Worm (Caenorhabditis elegans) whole organism, midembryonic: ENCODE data around the gene F57G12.2.

ENCODE experiments used
- T22C8.4 ChIP-seq: fragments of 200-800 bp; sonication (Bioruptor generic); IDR thresholded peaks from 2 replicates; pipeline ENCODE4 v1.3.6; 2022; ENCODE audit warnings: missing genetic modification characterization, missing compliant biosample characterization
- cog-1 ChIP-seq: sonication (generic microtip); optimal IDR thresholded peaks from 2 replicates; lab custom pipeline; 2016; ENCODE audit warnings: missing genetic modification characterization, missing compliant biosample characterization
- flt-1 ChIP-seq: fragments of 200-800 bp; sonication (Bioruptor generic); IDR thresholded peaks from 2 replicates; pipeline ENCODE4 v1.3.6; 2022; ENCODE audit warnings: missing genetic modification characterization, missing compliant biosample characterization
- klf-2 ChIP-seq: fragments of 200-800 bp; sonication (Bioruptor generic); conservative IDR thresholded peaks from 2 replicates; pipeline ENCODE4 v1.3.6; 2022; ENCODE audit warnings: missing genetic modification reagents, missing genetic modification characterization, missing compliant biosample characterization
- med-1 ChIP-seq: sonication (generic microtip); optimal IDR thresholded peaks from 2 replicates; lab custom pipeline; 2017; ENCODE audit warnings: missing genetic modification characterization, mild to moderate bottlenecking, missing compliant biosample characterization, antibody characterized with exemption, missing genetic modification reagents; ENCODE audit not compliant: insufficient read depth
- ref-1 ChIP-seq: fragments of 200-800 bp; sonication (Bioruptor generic); conservative IDR thresholded peaks from 2 replicates; pipeline ENCODE4 v1.3.6; 2022; ENCODE audit warnings: missing genetic modification reagents, missing genetic modification characterization, missing compliant biosample characterization
- tab-1 ChIP-seq: fragments of 200-800 bp; sonication (Bioruptor generic); IDR thresholded peaks from 2 replicates; pipeline ENCODE4 v1.3.6; 2022; ENCODE audit warnings: missing genetic modification characterization, missing compliant biosample characterization
- ztf-23 ChIP-seq: fragments of 200-800 bp; sonication (Bioruptor generic); IDR thresholded peaks from 2 replicates; pipeline ENCODE4 v1.3.6; 2022; ENCODE audit warnings: missing genetic modification reagents, missing genetic modification characterization, missing compliant biosample characterization
- ztf-29 ChIP-seq: fragments of 200-800 bp; sonication (Bioruptor generic); IDR thresholded peaks from 2 replicates; pipeline ENCODE4 v1.3.6; 2022; ENCODE audit warnings: missing genetic modification reagents, missing genetic modification characterization, missing compliant biosample characterization

F57G12.2 gene

DNA sequence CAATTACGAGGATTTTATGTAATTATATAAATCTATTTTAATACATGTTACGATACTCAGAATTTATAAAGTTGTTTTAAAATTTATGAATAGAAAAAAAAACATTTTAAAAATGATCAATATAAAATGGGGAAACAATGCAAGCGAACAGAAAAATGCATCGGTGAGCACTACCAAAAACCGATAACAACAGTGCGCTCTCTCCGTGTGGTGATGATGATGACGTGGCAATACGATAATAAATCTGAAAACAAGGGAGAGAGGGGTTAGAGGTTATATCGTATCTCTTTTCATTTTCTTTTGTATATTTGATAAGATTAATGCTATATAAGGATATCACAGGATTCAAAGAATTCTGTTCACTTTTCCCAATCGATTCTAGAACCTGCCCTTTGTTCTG, 13.9 kb downstream of the F57G12.2 start:
- no peak for TF ChIP-seq klf-2 (GFP tag; lab: Robert Waterston, UW)
- no peak for TF ChIP-seq ztf-29 (GFP tag; lab: Robert Waterston, UW)
- TF ChIP-seq med-1 (GFP tag; lab: Kevin White, UChicago) = no peak
- TF ChIP-seq cog-1 = no peak
- TF ChIP-seq ztf-23 (GFP tag; lab: Robert Waterston, UW) = no peak
- TF ChIP-seq tab-1 (GFP tag; lab: Robert Waterston, UW) = no peak

DNA sequence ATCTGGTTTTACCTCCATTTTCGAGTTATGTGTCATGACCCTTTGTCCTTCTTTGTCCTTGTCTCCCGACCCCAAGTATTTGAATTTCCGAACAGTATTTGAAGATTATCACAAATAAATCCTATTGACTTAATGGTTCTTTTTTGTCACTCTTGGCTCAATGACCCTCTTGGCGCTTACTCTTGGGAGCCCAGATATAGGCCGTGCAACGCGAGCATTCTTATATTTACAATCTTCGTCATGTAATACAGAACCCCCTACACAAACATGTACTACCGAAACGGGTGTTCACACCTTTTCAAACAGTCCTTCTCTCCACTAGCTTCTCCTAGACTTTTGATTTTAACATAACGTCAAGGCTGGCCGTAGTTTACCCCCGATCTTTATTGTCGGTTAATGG, 16.2 kb downstream of the F57G12.2 start, which contains the start of gene M153.5:
Gene M153.5 (plus strand): TSS at position 301 of the 400 bp plus-strand sequence.
- TF ChIP-seq T22C8.4 (GFP tag; lab: Robert Waterston, UW) (no peak), ztf-29 (GFP tag; lab: Robert Waterston, UW) (no peak), ref-1 (GFP tag; lab: Robert Waterston, UW) (no peak), med-1 (GFP tag; lab: Kevin White, UChicago) (no peak), ztf-23 (GFP tag; lab: Robert Waterston, UW) (no peak), tab-1 (GFP tag; lab: Robert Waterston, UW) (no peak), flt-1 (GFP tag; lab: Robert Waterston, UW) (no peak), klf-2 (GFP tag; lab: Robert Waterston, UW) (no peak), cog-1 (no peak)

DNA sequence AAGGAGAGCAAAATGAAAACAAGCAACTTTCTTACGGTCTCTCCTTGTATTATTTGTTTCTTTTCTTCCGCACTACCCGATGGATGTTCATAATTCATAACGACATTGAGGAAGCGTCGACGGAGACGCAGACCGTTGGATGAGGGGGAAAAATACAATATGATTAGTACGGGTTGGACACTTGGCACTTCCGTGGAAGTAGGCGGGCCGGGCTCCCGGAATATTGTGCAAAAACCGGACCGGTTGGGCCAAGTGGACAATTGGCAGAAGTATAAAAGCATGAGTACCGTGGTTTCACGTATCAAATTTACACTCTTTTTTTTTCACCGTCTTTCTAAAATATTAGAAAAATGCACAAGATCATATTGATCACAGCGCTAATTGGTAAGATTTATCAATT, 17.3 kb downstream of the F57G12.2 start, which contains the start of gene M153.3:
Gene M153.3 (plus strand): TSS at position 301 of the 400 bp plus-strand sequence.
- TF ChIP-seq T22C8.4 (GFP tag; lab: Robert Waterston, UW) (no peak), tab-1 (GFP tag; lab: Robert Waterston, UW) (no peak), flt-1 (GFP tag; lab: Robert Waterston, UW) (no peak), klf-2 (GFP tag; lab: Robert Waterston, UW) (no peak), ref-1 (GFP tag; lab: Robert Waterston, UW) (0 out of 2 replicates have a peak, but pooled peaks have one; percentile 26)

- TF ChIP-seq ztf-29 (GFP tag; lab: Robert Waterston, UW) = no peak
- TF ChIP-seq med-1 (GFP tag; lab: Kevin White, UChicago) = no peak
- no peak for TF ChIP-seq tab-1 (GFP tag; lab: Robert Waterston, UW)
- TF ChIP-seq T22C8.4 (GFP tag; lab: Robert Waterston, UW) = no peak
- no peak for TF ChIP-seq cog-1
- TF ChIP-seq ref-1 (GFP tag; lab: Robert Waterston, UW) = no peak
- no peak for TF ChIP-seq ztf-23 (GFP tag; lab: Robert Waterston, UW)
- no peak for TF ChIP-seq klf-2 (GFP tag; lab: Robert Waterston, UW)
- TF ChIP-seq flt-1 (GFP tag; lab: Robert Waterston, UW) = no peak
These were observed 18.8 kb downstream of the F57G12.2 start, which contains the start of gene lyst-1 for ce11 chrX:12141051-12141450. Gene lyst-1 (minus strand): TSS chrX:12141151.

DNA sequence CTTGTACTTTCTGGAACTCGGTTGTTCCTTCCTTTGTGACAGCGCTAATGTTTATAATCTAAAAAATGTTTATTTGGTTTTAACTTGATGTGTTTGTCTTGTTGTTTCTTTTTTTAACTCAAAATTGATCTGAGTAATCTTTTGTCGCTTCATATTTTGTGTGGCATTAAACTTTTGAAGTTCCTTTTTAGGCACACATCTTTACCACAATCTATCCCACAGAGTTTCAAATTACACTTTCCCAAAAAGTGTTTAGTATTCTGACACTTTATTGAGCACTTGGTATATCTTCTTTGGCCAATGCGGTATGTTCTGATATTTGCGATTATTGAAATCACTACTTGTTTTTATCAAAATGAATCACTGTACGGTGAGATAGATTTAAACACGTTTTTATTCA, 34.5 kb downstream of the F57G12.2 start, which contains the start of gene lgc-18:
Gene lgc-18 (plus strand): TSS at position 301 of the 400 bp plus-strand sequence.
- no peak for TF ChIP-seq tab-1 (GFP tag; lab: Robert Waterston, UW)
- TF ChIP-seq ztf-23 (GFP tag; lab: Robert Waterston, UW) = no peak
- TF ChIP-seq klf-2 (GFP tag; lab: Robert Waterston, UW) = no peak
- TF ChIP-seq cog-1 = no peak
- TF ChIP-seq flt-1 (GFP tag; lab: Robert Waterston, UW) = no peak
- TF ChIP-seq T22C8.4 (GFP tag; lab: Robert Waterston, UW) = no peak
- no peak for TF ChIP-seq ref-1 (GFP tag; lab: Robert Waterston, UW)
- no peak for TF ChIP-seq med-1 (GFP tag; lab: Kevin White, UChicago)
- TF ChIP-seq ztf-29 (GFP tag; lab: Robert Waterston, UW) = no peak

DNA sequence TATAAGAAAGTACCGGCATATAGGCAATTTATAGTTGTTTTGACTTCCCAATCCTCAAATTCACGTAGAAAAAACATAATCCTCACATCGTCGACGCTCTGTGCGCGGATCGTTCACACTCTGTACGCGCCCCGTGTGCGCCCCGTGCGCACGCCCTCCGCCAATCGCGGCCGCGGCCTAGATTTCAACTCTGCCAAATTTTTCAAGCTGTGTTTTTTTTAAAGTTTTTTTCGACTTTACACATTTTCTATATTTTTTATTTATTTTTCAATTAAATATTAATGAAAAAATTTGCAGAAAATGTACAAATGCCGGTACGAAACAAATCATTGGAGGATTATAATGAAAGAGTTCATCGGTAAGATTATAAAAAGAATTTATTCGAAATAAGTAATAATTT, 36.7 kb downstream of the F57G12.2 start, which contains the start of gene T01H10.11:
Gene T01H10.11 (plus strand): TSS at position 301 of the 400 bp plus-strand sequence.
- TF ChIP-seq ztf-23 (GFP tag; lab: Robert Waterston, UW) (no peak), ztf-29 (GFP tag; lab: Robert Waterston, UW) (no peak), ref-1 (GFP tag; lab: Robert Waterston, UW) (no peak), med-1 (GFP tag; lab: Kevin White, UChicago) (no peak), klf-2 (GFP tag; lab: Robert Waterston, UW) (no peak), T22C8.4 (GFP tag; lab: Robert Waterston, UW) (no peak), flt-1 (GFP tag; lab: Robert Waterston, UW) (no peak)

ce11 chrX:12121285-12121684, 38.6 kb downstream of the F57G12.2 start, which contains the start of gene lgc-17:
Gene lgc-17 (plus strand): TSS chrX:12121585.
- TF ChIP-seq ref-1 (GFP tag; lab: Robert Waterston, UW) (no peak), flt-1 (GFP tag; lab: Robert Waterston, UW) (no peak), klf-2 (GFP tag; lab: Robert Waterston, UW) (no peak), T22C8.4 (GFP tag; lab: Robert Waterston, UW) (no peak), tab-1 (GFP tag; lab: Robert Waterston, UW) (no peak), cog-1 (no peak), ztf-23 (GFP tag; lab: Robert Waterston, UW) (no peak), ztf-29 (GFP tag; lab: Robert Waterston, UW) (no peak), med-1 (GFP tag; lab: Kevin White, UChicago) (no peak)

DNA sequence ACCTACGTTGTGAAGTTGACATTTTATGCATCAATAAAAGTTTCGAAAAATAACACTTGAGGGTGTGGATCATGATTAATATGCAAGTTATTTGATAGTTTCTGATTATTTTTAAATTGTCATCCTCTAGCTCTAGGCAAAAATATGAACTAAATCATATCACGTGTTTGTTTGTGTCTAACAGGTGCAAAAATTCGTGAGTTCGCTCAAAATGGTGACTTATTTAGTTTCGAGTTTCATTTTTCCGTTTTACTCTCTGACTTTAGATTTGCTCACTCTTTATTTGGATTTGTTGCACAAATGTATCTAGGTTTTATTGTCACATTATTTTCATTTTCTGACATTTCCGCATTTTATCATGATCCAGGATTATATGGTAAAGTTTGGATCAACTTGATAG, 41.5 kb downstream of the F57G12.2 start, which contains the start of gene lgc-16:
Gene lgc-16 (plus strand): TSS at position 301 of the 400 bp plus-strand sequence.
- TF ChIP-seq med-1 (GFP tag; lab: Kevin White, UChicago) = no peak
- TF ChIP-seq T22C8.4 (GFP tag; lab: Robert Waterston, UW) = no peak
- TF ChIP-seq tab-1 (GFP tag; lab: Robert Waterston, UW) = no peak
- no peak for TF ChIP-seq flt-1 (GFP tag; lab: Robert Waterston, UW)
- no peak for TF ChIP-seq ztf-29 (GFP tag; lab: Robert Waterston, UW)
- TF ChIP-seq ref-1 (GFP tag; lab: Robert Waterston, UW) = no peak
- no peak for TF ChIP-seq cog-1
- no peak for TF ChIP-seq klf-2 (GFP tag; lab: Robert Waterston, UW)
- no peak for TF ChIP-seq ztf-23 (GFP tag; lab: Robert Waterston, UW)

- no peak for TF ChIP-seq ztf-23 (GFP tag; lab: Robert Waterston, UW)
- TF ChIP-seq cog-1 = no peak
- no peak for TF ChIP-seq T22C8.4 (GFP tag; lab: Robert Waterston, UW)
These were observed 45.8 kb downstream of the F57G12.2 start, which contains the start of gene lgc-15 for ce11 chrX:12114024-12114423. Gene lgc-15 (plus strand): TSS chrX:12114324.
